Worm (Caenorhabditis elegans): ENCODE measurements around the gene T06D4.1.

Gene T06D4.1

ce11 chrII:3414383-3414910, 32.8 kb downstream of the T06D4.1 start, which contains the start of the genes F18A12.7 and F18A12.2:
TSS of gene F18A12.7 (minus strand) at chrII:3414483.
TSS of gene F18A12.2 (plus strand) at chrII:3414860.
- TF ChIP-seq ham-2 (GFP tag; optimal IDR thresholded peaks at IDR 0.05) = no peak
- no peak for TF ChIP-seq lin-13 (tag; optimal IDR thresholded peaks at IDR 0.05)
- TF ChIP-seq mab-5 (tag; optimal IDR thresholded peaks at IDR 0.05) = no peak
- TF ChIP-seq unc-39 (tag; optimal IDR thresholded peaks at IDR 0.05) = no peak
- TF ChIP-seq zip-8 (tag; optimal IDR thresholded peaks at IDR 0.05) = no peak
- no peak for TF ChIP-seq snpc-4 (tag; optimal IDR thresholded peaks at IDR 0.05)
- no peak for TF ChIP-seq nhr-76 (tag; optimal IDR thresholded peaks at IDR 0.05)
- no peak for TF ChIP-seq elt-1 (tag; optimal IDR thresholded peaks at IDR 0.05; ENCODE audit: borderline replicate concordance, insufficient read depth)
- no peak for TF ChIP-seq cnd-1 (tag; optimal IDR thresholded peaks at IDR 0.05)
- no peak for TF ChIP-seq M03D4.4 (tag; optimal IDR thresholded peaks at IDR 0.05)
- no peak for TF ChIP-seq pha-4 (tag; optimal IDR thresholded peaks at IDR 0.05)
- no peak for TF ChIP-seq unc-120 (tag; optimal IDR thresholded peaks at IDR 0.05; ENCODE audit: poor library complexity, severe bottlenecking)
- TF ChIP-seq nhr-12 (tag; optimal IDR thresholded peaks at IDR 0.05) = no peak
- no peak for TF ChIP-seq flh-1 (GFP tag; optimal IDR thresholded peaks at IDR 0.05)
- TF ChIP-seq mls-2 (tag; optimal IDR thresholded peaks at IDR 0.05) = no peak

ce11 chrII:3416528-3416927, 34.9 kb downstream of the T06D4.1 start, which contains the start of gene nep-6:
TSS of gene nep-6 (plus strand) at chrII:3416828.
- no peak for TF ChIP-seq ztf-11 (tag; optimal IDR thresholded peaks at IDR 0.05)
- no peak for TF ChIP-seq M03D4.4 (tag; optimal IDR thresholded peaks at IDR 0.05)
- no peak for TF ChIP-seq sem-2 (GFP tag; optimal IDR thresholded peaks at IDR 0.05)
- TF ChIP-seq pha-4 (tag; optimal IDR thresholded peaks at IDR 0.05) = no peak
- no peak for TF ChIP-seq blmp-1 (tag; optimal IDR thresholded peaks at IDR 0.05)
- TF ChIP-seq tbx-8 (GFP tag; optimal IDR thresholded peaks at IDR 0.05) = no peak
- TF ChIP-seq ceh-83 (GFP tag; optimal IDR thresholded peaks at IDR 0.05) = no peak

- TF ChIP-seq ceh-39 (tag; optimal IDR thresholded peaks at IDR 0.05) (no peak), lin-13 (tag; optimal IDR thresholded peaks at IDR 0.05) (no peak), lin-32 (GFP tag; optimal IDR thresholded peaks at IDR 0.05) (no peak), flh-1 (GFP tag; optimal IDR thresholded peaks at IDR 0.05) (no peak), cnd-1 (tag; optimal IDR thresholded peaks at IDR 0.05) (no peak), nhr-76 (tag; optimal IDR thresholded peaks at IDR 0.05) (no peak), bed-3 (GFP tag; optimal IDR thresholded peaks at IDR 0.05) (no peak), drap-1 (GFP tag; optimal IDR thresholded peaks at IDR 0.05) (no peak), unc-120 (tag; optimal IDR thresholded peaks at IDR 0.05; ENCODE audit: poor library complexity, severe bottlenecking) (no peak), nhr-2 (tag; optimal IDR thresholded peaks at IDR 0.05) (no peak), nhr-237 (tag; optimal IDR thresholded peaks at IDR 0.05) (no peak), mls-2 (tag; optimal IDR thresholded peaks at IDR 0.05) (no peak), ceh-83 (GFP tag; optimal IDR thresholded peaks at IDR 0.05) (no peak)
Observed at ce11 chrII:3422938-3423337, 41.3 kb downstream of the T06D4.1 start.

ce11 chrII:3425433-3425832, 43.8 kb downstream of the T06D4.1 start, which contains the start of gene nep-11:
TSS of gene nep-11 (minus strand) at chrII:3425533.
- TF ChIP-seq nhr-2 (tag; optimal IDR thresholded peaks at IDR 0.05) = no peak
- TF ChIP-seq elt-3 (tag; optimal IDR thresholded peaks at IDR 0.05) = no peak
- TF ChIP-seq mls-2 (tag; optimal IDR thresholded peaks at IDR 0.05) = no peak
- TF ChIP-seq nhr-76 (tag; optimal IDR thresholded peaks at IDR 0.05) = no peak
- no peak for TF ChIP-seq ham-2 (GFP tag; optimal IDR thresholded peaks at IDR 0.05)
- TF ChIP-seq nhr-28 (tag; optimal IDR thresholded peaks at IDR 0.05) = no peak
- TF ChIP-seq bed-3 (GFP tag; optimal IDR thresholded peaks at IDR 0.05) = no peak
- no peak for TF ChIP-seq lin-32 (GFP tag; optimal IDR thresholded peaks at IDR 0.05)
- TF ChIP-seq pha-4 (tag; optimal IDR thresholded peaks at IDR 0.05) = no peak
- TF ChIP-seq elt-1 (tag; optimal IDR thresholded peaks at IDR 0.05; ENCODE audit: borderline replicate concordance, insufficient read depth) = no peak

ce11 chrII:3428158-3428704, 46.6 kb downstream of the T06D4.1 start:
- TF ChIP-seq tbx-8 (GFP tag; optimal IDR thresholded peaks at IDR 0.05) (no peak), hlh-1 (tag; optimal IDR thresholded peaks at IDR 0.05) (no peak), blmp-1 (tag; optimal IDR thresholded peaks at IDR 0.05) (no peak), ces-1 (GFP tag; optimal IDR thresholded peaks at IDR 0.05) (peak; percentile 71), mab-5 (tag; optimal IDR thresholded peaks at IDR 0.05) (no peak), sptf-1 (tag; optimal IDR thresholded peaks at IDR 0.05) (peak; percentile 16), snpc-4 (tag; optimal IDR thresholded peaks at IDR 0.05) (no peak)
